Fruit fly (Drosophila melanogaster): ENCODE results near the gene Alp11.

Alp11 gene

dm6 chrX:15622970-15623402 lies 35.5 kb downstream of the Alp11 start (continued):
- TF ChIP-seq eve (GFP tag; optimal IDR thresholded peaks at IDR 0.05): peak in 1 of 2 experiments; percentile 85
- peak; percentile 72 for TF ChIP-seq CG8944 (GFP tag; optimal IDR thresholded peaks at IDR 0.05)
- TF ChIP-seq Chrac-16 (GFP tag; optimal IDR thresholded peaks at IDR 0.05): peak; percentile 51
- TF ChIP-seq BEAF-32 (GFP tag; optimal IDR thresholded peaks at IDR 0.05): no peak
- no peak for TF ChIP-seq YL-1 (GFP tag; optimal IDR thresholded peaks at IDR 0.05)
- TF ChIP-seq CG6813 (GFP tag; optimal IDR thresholded peaks at IDR 0.05): peak; percentile 31
- peak; percentile 42; the same call in 1 of the 2 replicates for TF ChIP-seq Gsc (GFP tag; IDR thresholded peaks at IDR 0.05)
- no peak for TF ChIP-seq CG6791 (GFP tag; IDR thresholded peaks at IDR 0.05; ENCODE audit: partially characterized antibody)
- TF ChIP-seq Hr78 (GFP tag; optimal IDR thresholded peaks at IDR 0.05): peak in 1 of 2 experiments; percentile 41
- 0 out of 2 replicates have a peak, but pooled peaks have one; percentile 19 for TF ChIP-seq aop (GFP tag; IDR thresholded peaks at IDR 0.05)
- TF ChIP-seq unc-4 (GFP tag; IDR thresholded peaks at IDR 0.05; ENCODE audit: partially characterized antibody): no peak
- peak; percentile 21 for TF ChIP-seq gcm (GFP tag; optimal IDR thresholded peaks at IDR 0.05)
- peak; percentile 89 for TF ChIP-seq CG12769 (tag; optimal IDR thresholded peaks at IDR 0.05)
- TF ChIP-seq CG7928 (GFP tag; optimal IDR thresholded peaks at IDR 0.05): peak; percentile 23
- peak; percentile 73 for TF ChIP-seq Nf-YA (GFP tag; IDR thresholded peaks at IDR 0.05)
- no peak for TF ChIP-seq crp (GFP tag; optimal IDR thresholded peaks at IDR 0.05)
- TF ChIP-seq zen (tag; optimal IDR thresholded peaks at IDR 0.05): peak; percentile 13
- peak; percentile 74 for TF ChIP-seq unpg (GFP tag; optimal IDR thresholded peaks at IDR 0.05)
- TF ChIP-seq ato (GFP tag; IDR thresholded peaks at IDR 0.05; ENCODE audit: partially characterized antibody): no peak
- peak; percentile 53 for TF ChIP-seq CG1602 (GFP tag; optimal IDR thresholded peaks at IDR 0.05)
- peak; percentile 79 for TF ChIP-seq CG11093 (GFP tag; IDR thresholded peaks at IDR 0.05)
- peak; percentile 66 for TF ChIP-seq Ravus (GFP tag; IDR thresholded peaks at IDR 0.05)
- peak; percentile 77 for TF ChIP-seq Rx (GFP tag; IDR thresholded peaks at IDR 0.05)
- TF ChIP-seq CG10366 (GFP tag; IDR thresholded peaks at IDR 0.05): peak; percentile 88
- peak; percentile 45 for TF ChIP-seq nau (GFP tag; optimal IDR thresholded peaks at IDR 0.05)
- TF ChIP-seq CG33557 (GFP tag; optimal IDR thresholded peaks at IDR 0.05): no peak
- peak; percentile 85 for TF ChIP-seq Gug (GFP tag; IDR thresholded peaks at IDR 0.05)
- TF ChIP-seq vnd (GFP tag; IDR thresholded peaks at IDR 0.05; ENCODE audit: partially characterized antibody): no peak
- TF ChIP-seq Hmx (GFP tag; optimal IDR thresholded peaks at IDR 0.05): peak; percentile 34
- peak; percentile 72 for TF ChIP-seq org-1 (GFP tag; optimal IDR thresholded peaks at IDR 0.05)
- peak; percentile 46 for TF ChIP-seq MBD-R2 (GFP tag; IDR thresholded peaks at IDR 0.05)
- TF ChIP-seq btn (GFP tag; optimal IDR thresholded peaks at IDR 0.05): peak; percentile 68
- peak; percentile 15 for TF ChIP-seq trh (GFP tag; optimal IDR thresholded peaks at IDR 0.05)
- no peak for TF ChIP-seq prd (optimal IDR thresholded peaks at IDR 0.05)
- TF ChIP-seq prd (GFP tag; IDR thresholded peaks at IDR 0.05): peak; percentile 90
- peak; percentile 73 for TF ChIP-seq CG7357 (GFP tag; IDR thresholded peaks at IDR 0.05)
- peak; percentile 54 for TF ChIP-seq CG15514 (GFP tag; optimal IDR thresholded peaks at IDR 0.05)
- TF ChIP-seq ham (GFP tag; IDR thresholded peaks at IDR 0.05): no peak; the same call in 1 of the 2 replicates
- peak; percentile 36 for TF ChIP-seq CG33213 (GFP tag; optimal IDR thresholded peaks at IDR 0.05)
- no peak for TF ChIP-seq CG30431 (GFP tag; optimal IDR thresholded peaks at IDR 0.05)
- peak; percentile 55 for TF ChIP-seq ems (GFP tag; optimal IDR thresholded peaks at IDR 0.05)
- TF ChIP-seq CG14441 (GFP tag; IDR thresholded peaks at IDR 0.05): peak; percentile 88
- TF ChIP-seq CG1024 (GFP tag; IDR thresholded peaks at IDR 0.05): peak; percentile 85
- peak; percentile 84 for TF ChIP-seq CG2120 (GFP tag; optimal IDR thresholded peaks at IDR 0.05)
- peak; percentile 11 for TF ChIP-seq CG30020 (tag; optimal IDR thresholded peaks at IDR 0.05)
- 0 out of 2 replicates have a peak, but pooled peaks have one; percentile 45 for TF ChIP-seq Lim3 (GFP tag; IDR thresholded peaks at IDR 0.05)
- peak; percentile 49 for TF ChIP-seq BtbVII (GFP tag; optimal IDR thresholded peaks at IDR 0.05)
- TF ChIP-seq oc (tag; optimal IDR thresholded peaks at IDR 0.05): peak; percentile 51
- TF ChIP-seq CG7271 (tag; optimal IDR thresholded peaks at IDR 0.05): no peak
- peak; percentile 67 for TF ChIP-seq ERR (GFP tag; optimal IDR thresholded peaks at IDR 0.05)

All from whole organism, embryonic.